Worm (Caenorhabditis elegans): ENCODE measurements around the gene C54D10.5.

Gene C54D10.5

DNA sequence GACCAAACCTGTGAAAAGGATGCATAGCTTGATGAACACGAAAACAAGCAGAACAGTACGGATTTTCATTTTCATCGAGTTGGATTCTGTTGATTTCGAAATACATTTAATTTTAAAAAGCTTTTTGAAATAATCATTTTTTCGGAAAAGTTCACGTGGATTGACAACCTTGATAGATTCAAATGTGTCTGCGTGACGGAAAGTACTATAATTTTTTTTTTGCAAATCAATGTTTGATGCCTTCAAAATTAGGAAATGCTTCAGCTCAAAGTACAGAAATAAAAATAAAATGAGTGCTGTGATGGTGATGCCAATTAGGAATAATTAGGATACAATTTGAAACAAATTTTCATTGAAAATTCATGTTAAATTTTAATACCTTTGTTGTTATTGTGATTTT lies 8.3 kb upstream of the C54D10.5 start, which contains the start of gene C54D10.4:
Gene C54D10.4, minus strand, starts transcription at position 101 of the 400 bp plus-strand sequence.
- TF ChIP-seq Y67H2A.10 (GFP tag; conservative IDR thresholded peaks at IDR 0.05) (no peak), xnd-1 (tag; optimal IDR thresholded peaks at IDR 0.05) (no peak), attf-5 (GFP tag; optimal IDR thresholded peaks at IDR 0.05) (no peak), gei-17 (GFP tag; optimal IDR thresholded peaks at IDR 0.05) (no peak), F33H1.4 (GFP tag; IDR thresholded peaks at IDR 0.05) (no peak), cebp-2 (GFP tag; IDR thresholded peaks at IDR 0.05) (no peak), ceh-40 (GFP tag; IDR thresholded peaks at IDR 0.05) (no peak), B0336.3 (GFP tag; IDR thresholded peaks at IDR 0.05) (no peak), bed-2 (GFP tag; IDR thresholded peaks at IDR 0.05) (no peak), atf-7 (tag; optimal IDR thresholded peaks at IDR 0.05) (no peak), ceh-27 (GFP tag; optimal IDR thresholded peaks at IDR 0.05) (no peak), rcor-1 (GFP tag; IDR thresholded peaks at IDR 0.05) (no peak), ceh-79 (tag; optimal IDR thresholded peaks at IDR 0.05) (no peak), egl-44 (GFP tag; IDR thresholded peaks at IDR 0.05) (no peak), ets-4 (GFP tag; optimal IDR thresholded peaks at IDR 0.05) (no peak), let-607 (tag; optimal IDR thresholded peaks at IDR 0.05) (no peak), lag-1 (GFP tag; IDR thresholded peaks at IDR 0.05) (no peak), hlh-26 (GFP tag; conservative IDR thresholded peaks at IDR 0.05) (no peak), F37B4.10 (GFP tag; IDR thresholded peaks at IDR 0.05) (no peak), nfyb-1 (GFP tag; IDR thresholded peaks at IDR 0.05) (no peak)

- no peak for TF ChIP-seq ceh-58 (GFP tag; IDR thresholded peaks at IDR 0.05)
- TF ChIP-seq madf-10 (tag; optimal IDR thresholded peaks at IDR 0.05) = no peak
- TF ChIP-seq Y56A3A.18 (GFP tag; IDR thresholded peaks at IDR 0.05) = no peak
- no peak for TF ChIP-seq ztf-28 (GFP tag; IDR thresholded peaks at IDR 0.05)
- TF ChIP-seq C17E4.6 (GFP tag; IDR thresholded peaks at IDR 0.05) = no peak
- no peak for TF ChIP-seq ztf-25 (GFP tag; IDR thresholded peaks at IDR 0.05)
- no peak for TF ChIP-seq F39B2.1 (GFP tag; IDR thresholded peaks at IDR 0.05)
- no peak for TF ChIP-seq madf-3 (GFP tag; IDR thresholded peaks at IDR 0.05)
- TF ChIP-seq bed-1 (GFP tag; IDR thresholded peaks at IDR 0.05) = no peak
- no peak for TF ChIP-seq cebp-1 (GFP tag; IDR thresholded peaks at IDR 0.05)
- TF ChIP-seq cebp-1 (tag; optimal IDR thresholded peaks at IDR 0.05) = no peak
- TF ChIP-seq ets-4 (GFP tag; optimal IDR thresholded peaks at IDR 0.05) = no peak
- TF ChIP-seq sdz-38 (tag; optimal IDR thresholded peaks at IDR 0.05) = no peak
- no peak for TF ChIP-seq aptf-2 (GFP tag; conservative IDR thresholded peaks at IDR 0.05)
- TF ChIP-seq fkh-3 (tag; optimal IDR thresholded peaks at IDR 0.05) = no peak
- TF ChIP-seq mcd-1 (GFP tag; IDR thresholded peaks at IDR 0.05) = no peak
These were observed 7.8 kb upstream of the C54D10.5 start for ce11 chrV:12421360-12421759.

DNA sequence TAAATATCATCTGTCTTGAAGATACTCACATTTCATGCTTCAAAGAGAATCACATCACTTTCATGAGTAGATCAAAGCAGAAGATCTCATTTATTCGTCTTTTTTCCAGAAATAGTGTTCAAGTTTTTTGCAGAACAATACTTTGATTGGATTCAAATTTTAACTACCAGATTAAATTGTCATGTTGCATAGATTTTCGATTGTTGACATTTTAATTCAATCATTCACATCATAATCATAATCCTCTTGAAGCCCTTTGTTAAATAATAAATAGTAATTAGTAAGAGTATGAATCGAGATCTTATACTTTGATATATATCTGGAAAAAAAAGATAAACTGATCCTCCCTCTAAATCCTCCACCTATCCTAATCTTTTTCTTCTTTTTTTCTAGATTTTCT lies 1.3 kb upstream of the C54D10.5 start:
- no peak for TF ChIP-seq ztf-22 (GFP tag; optimal IDR thresholded peaks at IDR 0.05)
- TF ChIP-seq ceh-27 (GFP tag; optimal IDR thresholded peaks at IDR 0.05) = no peak
- TF ChIP-seq ceh-91 (GFP tag; IDR thresholded peaks at IDR 0.05) = no peak
- TF ChIP-seq lsl-1 (GFP tag; optimal IDR thresholded peaks at IDR 0.05) = no peak
- TF ChIP-seq hlh-12 (tag; optimal IDR thresholded peaks at IDR 0.05) = no peak
- no peak for TF ChIP-seq Y53G8AR.9 (GFP tag; conservative IDR thresholded peaks at IDR 0.05)
- TF ChIP-seq F57C9.4 (tag; optimal IDR thresholded peaks at IDR 0.05) = no peak
- no peak for TF ChIP-seq nhr-27 (tag; optimal IDR thresholded peaks at IDR 0.05)
- no peak for TF ChIP-seq Y56A3A.18 (GFP tag; IDR thresholded peaks at IDR 0.05)
- no peak for TF ChIP-seq hmg-1.2 (GFP tag; IDR thresholded peaks at IDR 0.05)
- TF ChIP-seq nhr-80 (tag; optimal IDR thresholded peaks at IDR 0.05) = no peak
- TF ChIP-seq ceh-40 (GFP tag; IDR thresholded peaks at IDR 0.05) = no peak
- no peak for TF ChIP-seq snpc-3.4 (tag; optimal IDR thresholded peaks at IDR 0.05)
- no peak for TF ChIP-seq atf-7 (tag; optimal IDR thresholded peaks at IDR 0.05)
- TF ChIP-seq ztf-3 (GFP tag; optimal IDR thresholded peaks at IDR 0.05) = no peak
- no peak for TF ChIP-seq ekl-4 (GFP tag; IDR thresholded peaks at IDR 0.05)
- no peak for TF ChIP-seq let-607 (tag; optimal IDR thresholded peaks at IDR 0.05)
